Worm (Caenorhabditis elegans) whole organism, L3 larva: ENCODE measurements around the gene gnrr-5.

Source experiments
- ceh-82 ChIP-seq: fragments of 150-350 bp; optimal IDR thresholded peaks from 2 replicates; lab custom pipeline; 2014; ENCODE audit warnings: missing biosample characterization, missing genetic modification characterization
- elt-1 ChIP-seq: fragments of 150-350 bp; optimal IDR thresholded peaks from 2 replicates; lab custom pipeline; 2014; ENCODE audit warnings: missing biosample characterization, missing genetic modification characterization
- elt-2 ChIP-seq: sonication (generic microtip); optimal IDR thresholded peaks from 2 replicates; lab custom pipeline; 2016; ENCODE audit warnings: missing genetic modification reagents, mild to moderate bottlenecking, missing genetic modification characterization, missing compliant biosample characterization
- nhr-12 ChIP-seq: fragments of 150-350 bp; optimal IDR thresholded peaks from 2 replicates; lab custom pipeline; 2014; ENCODE audit warnings: missing biosample characterization, missing genetic modification characterization
- skn-1 ChIP-seq: fragments of 150-350 bp; optimal IDR thresholded peaks from 2 replicates; lab custom pipeline; 2014; ENCODE audit warnings: missing biosample characterization, missing genetic modification characterization
- ztf-11 ChIP-seq: fragments of 150-350 bp; optimal IDR thresholded peaks from 2 replicates; lab custom pipeline; 2014; ENCODE audit warnings: missing biosample characterization, missing genetic modification characterization

- TF ChIP-seq ceh-82 (tag; lab: Kevin White, UChicago), result no peak
- TF ChIP-seq elt-2 (tag; lab: Kevin White, UChicago), result no peak
- TF ChIP-seq ztf-11 (tag; lab: Kevin White, UChicago), result no peak
- TF ChIP-seq skn-1 (tag; lab: Kevin White, UChicago), result no peak
- TF ChIP-seq elt-1, result no peak
- TF ChIP-seq nhr-12 (tag; lab: Kevin White, UChicago), result no peak
These were observed 46.2 kb upstream of the gnrr-5 start for ce11 chrV:4500709-4501108.
